Worm (Caenorhabditis elegans) whole organism, L3 larva: ENCODE measurements around the gene K04F1.9.
"Not testable (repeated sequence)": the region's sequence is repeated elsewhere in the genome, so short reads cannot be mapped to it uniquely, and the experiment has no call there.

Experiments
- R02D3.7 ChIP-seq: fragments of 150-350 bp; optimal IDR thresholded peaks from 2 replicates; lab custom pipeline; 2014; ENCODE audit warnings: missing biosample characterization, missing genetic modification characterization
- ceh-16 ChIP-seq: sonication (generic microtip); optimal IDR thresholded peaks from 2 replicates; lab custom pipeline; 2017; ENCODE audit warnings: missing biosample characterization, missing genetic modification characterization
- ceh-28 ChIP-seq: fragments of 150-350 bp; optimal IDR thresholded peaks from 2 replicates; lab custom pipeline; 2014; ENCODE audit warnings: missing biosample characterization, missing genetic modification reagents, missing genetic modification characterization
- ceh-9 ChIP-seq: sonication (generic microtip); optimal IDR thresholded peaks from 2 replicates; lab custom pipeline; 2018; ENCODE audit warnings: missing biosample characterization, missing genetic modification characterization
- daf-12 ChIP-seq: fragments of 150-350 bp; optimal IDR thresholded peaks from 2 replicates; lab custom pipeline; 2014; ENCODE audit warnings: missing biosample characterization, missing genetic modification reagents, missing genetic modification characterization
- egl-27 ChIP-seq: sonication (generic microtip); optimal IDR thresholded peaks from 4 replicates; lab custom pipeline; 2017; ENCODE audit warnings: missing biosample characterization, missing genetic modification reagents, missing genetic modification characterization
- egl-5 ChIP-seq: fragments of 150-350 bp; optimal IDR thresholded peaks from 2 replicates; lab custom pipeline; 2017; ENCODE audit warnings: missing biosample characterization, missing genetic modification reagents, missing genetic modification characterization, inconsistent platforms
- elt-1 ChIP-seq: fragments of 150-350 bp; optimal IDR thresholded peaks from 2 replicates; lab custom pipeline; 2014; ENCODE audit warnings: missing biosample characterization, missing genetic modification characterization
- elt-3 ChIP-seq, 3 experiments: fragments of 150-350 bp in 1 of 3; sonication (generic microtip) in 2 of 3; optimal IDR thresholded peaks; 2 replicates in 2 of 3; 4 replicates in 1 of 3; lab custom pipeline; 2014 to 2017; ENCODE audit warnings: missing biosample characterization in 3 of 3, missing genetic modification characterization in 3 of 3
- eor-1 ChIP-seq, 2 experiments: fragments of 150-350 bp; optimal IDR thresholded peaks; 2 replicates each; lab custom pipeline; 2014 to 2018; ENCODE audit warnings: missing biosample characterization in 2 of 2, missing genetic modification characterization in 2 of 2
- hmg-11 ChIP-seq: sonication (generic microtip); optimal IDR thresholded peaks from 2 replicates; lab custom pipeline; 2016; ENCODE audit warnings: missing genetic modification characterization, missing compliant biosample characterization
- jun-1 ChIP-seq: fragments of 150-350 bp; optimal IDR thresholded peaks from 2 replicates; lab custom pipeline; 2014; ENCODE audit warnings: missing biosample characterization, missing genetic modification reagents, missing genetic modification characterization
- lin-15B ChIP-seq: fragments of 150-350 bp; optimal IDR thresholded peaks from 2 replicates; lab custom pipeline; 2014; ENCODE audit warnings: missing biosample characterization, missing genetic modification characterization
- lin-39 ChIP-seq: fragments of 150-350 bp; optimal IDR thresholded peaks from 2 replicates; lab custom pipeline; 2018; ENCODE audit warnings: missing biosample characterization, missing genetic modification reagents, missing genetic modification characterization
- lsy-12 ChIP-seq: sonication (generic microtip); optimal IDR thresholded peaks from 2 replicates; lab custom pipeline; 2016; ENCODE audit warnings: mild to moderate bottlenecking, missing genetic modification characterization, missing compliant biosample characterization
- mdl-1 ChIP-seq: fragments of 150-350 bp; optimal IDR thresholded peaks from 2 replicates; lab custom pipeline; 2014; ENCODE audit warnings: missing biosample characterization, missing genetic modification characterization
- mml-1 ChIP-seq: fragments of 150-350 bp; sonication (generic microtip); optimal IDR thresholded peaks from 3 replicates; lab custom pipeline; 2014; ENCODE audit warnings: missing biosample characterization, missing genetic modification characterization
- nhr-11 ChIP-seq: fragments of 150-350 bp; optimal IDR thresholded peaks from 2 replicates; lab custom pipeline; 2014; ENCODE audit warnings: missing biosample characterization, missing genetic modification characterization
- nhr-12 ChIP-seq: fragments of 150-350 bp; optimal IDR thresholded peaks from 2 replicates; lab custom pipeline; 2014; ENCODE audit warnings: missing biosample characterization, missing genetic modification characterization
- nhr-67 ChIP-seq: fragments of 150-350 bp; optimal IDR thresholded peaks from 2 replicates; lab custom pipeline; 2014; ENCODE audit warnings: missing biosample characterization, missing genetic modification characterization
- sea-2 ChIP-seq: fragments of 150-350 bp; sonication (generic microtip); optimal IDR thresholded peaks from 4 replicates; lab custom pipeline; 2014; ENCODE audit warnings: missing biosample characterization, missing genetic modification reagents, missing genetic modification characterization
- skn-1 ChIP-seq: fragments of 150-350 bp; optimal IDR thresholded peaks from 2 replicates; lab custom pipeline; 2014; ENCODE audit warnings: missing biosample characterization, missing genetic modification characterization
- snpc-4 ChIP-seq: fragments of 150-350 bp; optimal IDR thresholded peaks from 2 replicates; lab custom pipeline; 2014; ENCODE audit warnings: missing biosample characterization, missing genetic modification characterization
- tbx-2 ChIP-seq: sonication (generic microtip); optimal IDR thresholded peaks from 2 replicates; lab custom pipeline; 2016; ENCODE audit warnings: mild to moderate bottlenecking, missing genetic modification characterization, missing compliant biosample characterization
- unc-39 ChIP-seq: sonication (generic microtip); optimal IDR thresholded peaks from 4 replicates; lab custom pipeline; 2017; ENCODE audit warnings: missing biosample characterization, missing genetic modification characterization
- unc-62 ChIP-seq: fragments of 150-350 bp; sonication (generic microtip); optimal IDR thresholded peaks from 4 replicates; lab custom pipeline; 2014; ENCODE audit warnings: missing biosample characterization, missing genetic modification reagents, missing genetic modification characterization
- zag-1 ChIP-seq: fragments of 150-350 bp; optimal IDR thresholded peaks from 2 replicates; lab custom pipeline; 2014; ENCODE audit warnings: missing biosample characterization, missing genetic modification characterization
- ztf-11 ChIP-seq: fragments of 150-350 bp; optimal IDR thresholded peaks from 2 replicates; lab custom pipeline; 2014; ENCODE audit warnings: missing biosample characterization, missing genetic modification characterization

K04F1.9 gene

ce11 chrV:1692494-1692893 lies 27.5 kb downstream of the K04F1.9 start, which contains the start of gene Y46H3C.5:
TSS of gene Y46H3C.5 (minus strand) at chrV:1692495.
- TF ChIP-seq nhr-11 (tag; lab: Kevin White, UChicago); zag-1; tbx-2 (tag; lab: Kevin White, UChicago): not testable (repeated sequence)

ce11 chrV:1693876-1694275 lies 28.9 kb downstream of the K04F1.9 start, which contains the start of gene Y46H3C.7:
TSS of gene Y46H3C.7 (minus strand) at chrV:1694022.
- not testable (repeated sequence) for TF ChIP-seq ztf-11, lsy-12, nhr-12 (tag; lab: Kevin White, UChicago)

- TF ChIP-seq daf-12 (tag; lab: Kevin White, UChicago): no peak
- no peak for TF ChIP-seq unc-39
- no peak for TF ChIP-seq egl-5 (tag; lab: Kevin White, UChicago)
- TF ChIP-seq hmg-11 (tag; lab: Kevin White, UChicago): no peak
Observed at ce11 chrV:1698400-1698799, 33.4 kb downstream of the K04F1.9 start.

- no peak for TF ChIP-seq lin-39
- TF ChIP-seq R02D3.7 (tag; lab: Kevin White, UChicago): no peak
- TF ChIP-seq nhr-11 (tag; lab: Kevin White, UChicago): no peak
- no peak for TF ChIP-seq ztf-11 (tag; lab: Kevin White, UChicago)
- no peak for TF ChIP-seq lin-15B
- no peak for TF ChIP-seq snpc-4 (tag; lab: Kevin White, UChicago)
- TF ChIP-seq unc-62 (GFP tag; lab: Kevin White, UChicago): no peak
- TF ChIP-seq jun-1 (tag; lab: Kevin White, UChicago): no peak
- TF ChIP-seq skn-1 (tag; lab: Kevin White, UChicago): no peak
- TF ChIP-seq egl-27 (tag; lab: Kevin White, UChicago): no peak
- TF ChIP-seq ceh-9 (tag; lab: Kevin White, UChicago): no peak
Observed at ce11 chrV:1699228-1699795, 34.3 kb downstream of the K04F1.9 start.

DNA sequence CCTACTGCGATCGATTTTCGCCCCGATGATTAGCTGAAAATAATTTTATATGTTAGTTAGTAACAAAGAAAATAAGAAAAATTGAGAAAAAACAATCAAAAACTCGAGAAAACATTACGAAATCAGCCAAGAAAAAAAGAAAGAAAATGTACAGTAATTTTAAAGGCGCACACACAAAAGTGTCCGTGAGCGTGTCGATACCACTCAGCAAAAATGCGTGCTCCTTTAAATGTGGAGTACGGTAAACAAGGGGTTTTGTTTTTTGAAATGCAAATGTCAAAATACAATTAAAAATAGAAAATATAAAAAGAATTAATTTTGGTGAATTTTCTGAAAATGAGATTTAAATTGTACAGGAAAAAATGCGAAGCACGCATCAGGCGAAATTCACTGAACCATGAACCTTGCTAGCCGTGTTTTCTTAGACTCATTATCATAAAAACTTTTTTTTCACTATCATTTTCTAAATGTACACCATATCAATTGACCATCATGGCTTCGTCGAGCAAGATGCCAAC lies 36.6 kb downstream of the K04F1.9 start, which contains the start of gene srw-90:
Gene srw-90 (plus strand): TSS at position 468 of the 518 bp plus-strand sequence.
- TF ChIP-seq mdl-1 (tag; lab: Kevin White, UChicago) (no peak), elt-1 (tag; lab: Kevin White, UChicago) (no peak), elt-3 (tag; optimal IDR thresholded peaks at IDR 0.05; lab: Kevin White, UChicago) (no peak), ceh-16 (tag; lab: Kevin White, UChicago) (no peak), mml-1 (tag; lab: Kevin White, UChicago) (no peak), ceh-28 (tag; lab: Kevin White, UChicago) (no peak), eor-1 (tag; optimal IDR thresholded peaks at IDR 0.05; lab: Kevin White, UChicago) (no peak), egl-5 (tag; lab: Kevin White, UChicago) (no peak), nhr-11 (tag; lab: Kevin White, UChicago) (no peak), nhr-67 (tag; lab: Kevin White, UChicago) (no peak)

ce11 chrV:1708441-1708840 lies 43.4 kb downstream of the K04F1.9 start, which contains the start of gene srw-99:
TSS of gene srw-99 (plus strand) at chrV:1708741.
- no peak for TF ChIP-seq ztf-11 (tag; lab: Kevin White, UChicago)
- TF ChIP-seq ceh-28 (tag; lab: Kevin White, UChicago): no peak
- no peak for TF ChIP-seq nhr-12 (tag; lab: Kevin White, UChicago)
- TF ChIP-seq sea-2 (GFP tag; lab: Kevin White, UChicago): no peak
- no peak for TF ChIP-seq nhr-11 (tag; lab: Kevin White, UChicago)

DNA sequence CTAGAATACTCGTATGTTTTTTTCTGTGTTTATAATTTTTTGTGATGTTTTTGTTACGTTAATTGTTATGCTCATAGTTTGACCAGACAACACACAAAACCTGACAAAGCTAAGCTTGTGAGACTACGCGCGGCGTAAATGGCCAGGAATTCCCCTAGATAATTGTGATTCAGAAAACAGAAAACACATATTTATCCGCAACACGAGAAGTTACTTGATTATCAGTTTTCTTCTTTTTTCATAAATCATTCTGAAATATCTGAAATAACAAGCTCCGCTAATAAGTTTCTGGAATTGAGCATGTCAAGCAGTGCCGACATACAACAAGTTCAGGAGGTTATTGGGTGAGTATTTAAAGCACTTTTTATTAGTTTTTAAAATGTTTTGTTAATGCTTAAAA lies 45.9 kb downstream of the K04F1.9 start, which contains the start of gene srw-100:
Gene srw-100 (plus strand): TSS at position 301 of the 400 bp plus-strand sequence.
- TF ChIP-seq unc-39: no peak
